Fruit fly (Drosophila melanogaster) whole organism, adult: ENCODE results near the gene CG31913.

Source experiments
- CG11617 ChIP-seq: fragments of 200-800 bp; sonication (Bioruptor generic); optimal IDR thresholded peaks from 2 replicates; lab custom pipeline; 2017; ENCODE audit warnings: mild to moderate bottlenecking, missing biosample characterization, missing genetic modification reagents, missing genetic modification characterization
- CG12768 ChIP-seq: fragments of 200-800 bp; sonication (Bioruptor generic); optimal IDR thresholded peaks from 2 replicates; lab custom pipeline; 2017; ENCODE audit warnings: missing biosample characterization, missing genetic modification characterization, mild to moderate bottlenecking, moderate library complexity, missing genetic modification reagents
- CG14711 ChIP-seq: fragments of 200-800 bp; sonication (Bioruptor generic); optimal IDR thresholded peaks from 2 replicates; lab custom pipeline; 2018; ENCODE audit warnings: missing biosample characterization, mild to moderate bottlenecking, missing genetic modification characterization, moderate library complexity
- CG1620 ChIP-seq: fragments of 200-800 bp; sonication (Bioruptor generic); optimal IDR thresholded peaks from 2 replicates; lab custom pipeline; 2016; ENCODE audit warnings: missing biosample characterization, missing genetic modification characterization
- CG33017 ChIP-seq: fragments of 200-800 bp; sonication (Bioruptor generic); optimal IDR thresholded peaks from 2 replicates; lab custom pipeline; 2018; ENCODE audit warnings: missing biosample characterization, mild to moderate bottlenecking, missing genetic modification characterization, moderate library complexity
- CG5204 ChIP-seq: fragments of 200-800 bp; sonication (Bioruptor generic); optimal IDR thresholded peaks from 2 replicates; lab custom pipeline; 2016; ENCODE audit warnings: missing biosample characterization, missing genetic modification characterization
- Crg-1 ChIP-seq: fragments of 200-800 bp; sonication (Bioruptor generic); optimal IDR thresholded peaks from 2 replicates; lab custom pipeline; 2016; ENCODE audit warnings: missing biosample characterization, missing genetic modification characterization
- bab1 ChIP-seq: fragments of 200-800 bp; sonication (Bioruptor generic); optimal IDR thresholded peaks from 3 replicates; lab custom pipeline; 2019; ENCODE audit warnings: missing biosample characterization, mild to moderate bottlenecking, missing genetic modification characterization, moderate library complexity
- cic ChIP-seq: fragments of 200-800 bp; sonication (Bioruptor generic); optimal IDR thresholded peaks from 2 replicates; lab custom pipeline; 2017; ENCODE audit warnings: missing biosample characterization, mild to moderate bottlenecking, missing genetic modification characterization, moderate library complexity
- cnc ChIP-seq, 2 experiments: fragments of >200 bp; optimal IDR thresholded peaks; 2 replicates each; lab custom pipeline; 2017
- kay ChIP-seq: fragments of 200-800 bp; sonication (Bioruptor generic); peaks from one replicate; lab custom pipeline; 2016; ENCODE audit warnings: missing biosample characterization, missing genetic modification characterization, borderline replicate concordance
- pad ChIP-seq: fragments of 200-800 bp; sonication (Bioruptor generic); optimal IDR thresholded peaks from 3 replicates; lab custom pipeline; 2017; ENCODE audit warnings: missing biosample characterization, missing genetic modification characterization, mild to moderate bottlenecking, moderate library complexity, missing genetic modification reagents
- tj ChIP-seq: fragments of 200-800 bp; sonication (Bioruptor generic); optimal IDR thresholded peaks from 3 replicates; lab custom pipeline; 2017; ENCODE audit warnings: missing biosample characterization, mild to moderate bottlenecking, missing genetic modification characterization, moderate library complexity
- toe ChIP-seq: fragments of 200-800 bp; sonication (Bioruptor generic); optimal IDR thresholded peaks from 2 replicates; lab custom pipeline; 2016; ENCODE audit warnings: missing biosample characterization, missing genetic modification characterization

DNA sequence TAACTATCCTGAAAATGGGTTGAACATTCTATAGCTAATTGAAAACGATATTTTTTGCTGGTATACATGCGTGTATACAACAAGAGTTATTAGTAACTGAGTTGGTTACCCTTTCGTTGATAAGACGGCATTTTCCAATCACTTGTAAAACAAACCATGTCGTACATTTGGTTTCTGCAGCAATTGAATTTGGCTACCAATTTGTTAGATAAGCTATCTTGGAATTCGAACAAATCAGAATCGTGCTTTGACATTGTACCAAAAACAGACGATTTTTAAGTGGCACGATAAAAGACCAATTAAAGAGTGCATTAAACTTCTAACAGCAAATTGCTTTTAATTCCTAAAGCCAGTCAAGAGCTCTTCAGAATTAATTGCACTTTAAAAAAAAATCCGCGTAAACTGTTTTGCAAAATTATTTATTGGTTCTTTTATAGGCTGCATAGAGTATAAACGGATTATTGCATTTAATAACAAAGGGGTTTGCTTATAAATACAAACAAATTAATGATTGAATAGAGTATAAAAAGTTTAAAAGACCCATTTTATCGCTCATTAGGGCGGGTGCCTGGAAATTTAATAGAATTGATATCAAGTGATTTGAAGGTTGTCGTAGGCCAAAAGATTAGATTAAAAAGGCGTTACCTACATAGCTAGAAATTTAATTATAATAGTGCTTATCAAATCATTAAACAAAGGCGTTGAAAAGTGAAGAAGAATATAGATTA lies 7.1 kb downstream of the CG31913 start:
- no peak for TF ChIP-seq toe (GFP tag; lab: Kevin White, UChicago)
- TF ChIP-seq kay (GFP tag; lab: Kevin White, UChicago) = peak; percentile 8
- no peak for TF ChIP-seq CG12768 (GFP tag; lab: Kevin White, UChicago)
- TF ChIP-seq pad (GFP tag; lab: Kevin White, UChicago) = no peak
- TF ChIP-seq CG5204 (GFP tag; lab: Kevin White, UChicago) = no peak
- no peak for TF ChIP-seq CG14711 (tag; lab: Kevin White, UChicago)
- no peak for TF ChIP-seq tj (GFP tag; lab: Kevin White, UChicago)
- TF ChIP-seq cnc (optimal IDR thresholded peaks at IDR 0.05; lab: Kevin White, UChicago) = no peak
- no peak for TF ChIP-seq Crg-1 (GFP tag; lab: Kevin White, UChicago)
- TF ChIP-seq bab1 (GFP tag; lab: Kevin White, UChicago) = no peak
- no peak for TF ChIP-seq CG11617 (GFP tag; lab: Kevin White, UChicago)
- no peak for TF ChIP-seq CG1620 (GFP tag; lab: Kevin White, UChicago)
- TF ChIP-seq CG33017 = no peak
- no peak for TF ChIP-seq cic
